Worm (Caenorhabditis elegans) whole organism, midembryonic: ENCODE measurements around the gene F56C9.8.

ENCODE experiments used
- T22C8.4 ChIP-seq: fragments of 200-800 bp; sonication (Bioruptor generic); IDR thresholded peaks from 2 replicates; pipeline ENCODE4 v1.3.6; 2022; ENCODE audit warnings: missing genetic modification characterization, missing compliant biosample characterization
- cog-1 ChIP-seq: sonication (generic microtip); optimal IDR thresholded peaks from 2 replicates; lab custom pipeline; 2016; ENCODE audit warnings: missing genetic modification characterization, missing compliant biosample characterization
- flt-1 ChIP-seq: fragments of 200-800 bp; sonication (Bioruptor generic); IDR thresholded peaks from 2 replicates; pipeline ENCODE4 v1.3.6; 2022; ENCODE audit warnings: missing genetic modification characterization, missing compliant biosample characterization
- med-1 ChIP-seq: sonication (generic microtip); optimal IDR thresholded peaks from 2 replicates; lab custom pipeline; 2017; ENCODE audit warnings: missing genetic modification characterization, mild to moderate bottlenecking, missing compliant biosample characterization, antibody characterized with exemption, missing genetic modification reagents; ENCODE audit not compliant: insufficient read depth
- ztf-29 ChIP-seq: fragments of 200-800 bp; sonication (Bioruptor generic); IDR thresholded peaks from 2 replicates; pipeline ENCODE4 v1.3.6; 2022; ENCODE audit warnings: missing genetic modification reagents, missing genetic modification characterization, missing compliant biosample characterization

DNA sequence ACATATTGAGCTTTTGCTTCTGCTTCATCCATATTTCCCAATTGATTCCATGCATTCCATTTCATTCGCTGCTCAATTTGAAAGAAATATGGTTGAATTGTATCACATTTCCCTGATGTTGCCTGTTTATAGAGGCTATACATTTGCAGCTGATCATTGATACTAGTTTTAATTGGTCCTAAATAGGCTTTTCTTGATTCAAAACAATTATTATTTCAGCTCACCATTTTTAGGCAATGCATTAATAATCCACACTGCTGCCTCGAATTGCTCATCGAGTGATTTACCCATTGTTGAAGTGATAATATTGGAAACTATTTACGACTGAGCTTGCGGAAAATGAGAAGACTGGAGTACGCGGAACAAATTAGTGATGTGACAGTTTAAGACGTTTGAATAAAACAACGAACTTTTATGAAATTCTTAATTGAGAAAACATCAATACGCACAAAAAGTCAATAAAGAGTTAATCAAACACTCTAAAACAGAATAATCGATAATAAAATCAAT is 10.7 kb downstream of the F56C9.8 start, which contains the start of gene acbp-4:
- TF ChIP-seq ztf-29 (GFP tag; lab: Robert Waterston, UW) (no peak), med-1 (GFP tag; lab: Kevin White, UChicago) (no peak), cog-1 (tag; lab: Kevin White, UChicago) (no peak), flt-1 (GFP tag; lab: Robert Waterston, UW) (no peak), T22C8.4 (GFP tag; lab: Robert Waterston, UW) (no peak)
